Worm (Caenorhabditis elegans): ENCODE results near the gene ilc-17.1.

- TF ChIP-seq elt-3 (tag; optimal IDR thresholded peaks at IDR 0.05), result no peak
- TF ChIP-seq pqm-1 (tag; optimal IDR thresholded peaks at IDR 0.05), result no peak
- no peak for TF ChIP-seq tbx-2 (tag; optimal IDR thresholded peaks at IDR 0.05)
- no peak for TF ChIP-seq ceh-16 (tag; optimal IDR thresholded peaks at IDR 0.05)
- TF ChIP-seq lin-15B (tag; optimal IDR thresholded peaks at IDR 0.05), result no peak
These were observed 5.6 kb downstream of the ilc-17.1 start for ce11 chrX:12764009-12764408.

All from whole organism, L3 larva.